Fruit fly (Drosophila melanogaster) whole organism, embryonic: ENCODE results near the gene Cortactin.

Experiments used
- Atf3 ChIP-seq: fragments of 200-800 bp; sonication (Bioruptor generic); optimal IDR thresholded peaks from 3 replicates; lab custom pipeline; 2016; ENCODE audit warnings: missing biosample characterization, missing genetic modification characterization
- Awh ChIP-seq: fragments of 200-800 bp; sonication (Bioruptor generic); IDR thresholded peaks from 2 replicates; pipeline ENCODE4, ENCODE4 v1.3.6; 2022; ENCODE audit warnings: missing biosample characterization, missing genetic modification characterization
- Bdp1 ChIP-seq: fragments of 200-800 bp; sonication (Bioruptor generic); optimal IDR thresholded peaks from 3 replicates; lab custom pipeline; 2016; ENCODE audit warnings: missing biosample characterization, missing genetic modification characterization
- C15 ChIP-seq: fragments of 200-800 bp; sonication (Bioruptor generic); IDR thresholded peaks from 3 replicates; pipeline ENCODE4 v1.3.6; 2022; ENCODE audit warnings: missing biosample characterization, missing genetic modification characterization
- CG10209 ChIP-seq: fragments of 200-800 bp; sonication (Bioruptor generic); optimal IDR thresholded peaks from 3 replicates; lab custom pipeline; 2017; ENCODE audit warnings: missing biosample characterization, mild to moderate bottlenecking, missing genetic modification characterization, missing genetic modification reagents
- CG11456 ChIP-seq: fragments of 200-800 bp; sonication (Bioruptor generic); IDR thresholded peaks from 3 replicates; pipeline ENCODE4 v1.3.6; 2022; ENCODE audit warnings: missing biosample characterization, missing genetic modification characterization
- CG11504 ChIP-seq: fragments of 200-800 bp; sonication (Bioruptor generic); optimal IDR thresholded peaks from 3 replicates; lab custom pipeline; 2019; ENCODE audit warnings: missing biosample characterization, mild to moderate bottlenecking, missing genetic modification characterization, moderate library complexity
- CG13287 ChIP-seq: fragments of 200-800 bp; sonication (Bioruptor generic); IDR thresholded peaks from 2 replicates; pipeline ENCODE4 v1.3.6; 2022; ENCODE audit warnings: missing biosample characterization, missing genetic modification characterization; ENCODE audit not compliant: partially characterized antibody
- CG13775 ChIP-seq: fragments of 200-800 bp; sonication (Bioruptor generic); optimal IDR thresholded peaks from 3 replicates; lab custom pipeline; 2017; ENCODE audit warnings: missing biosample characterization, mild to moderate bottlenecking, missing genetic modification characterization
- CG13894 ChIP-seq: fragments of 200-800 bp; sonication (Bioruptor generic); optimal IDR thresholded peaks from 3 replicates; lab custom pipeline; 2018; ENCODE audit warnings: missing biosample characterization, mild to moderate bottlenecking, missing genetic modification characterization, moderate library complexity
- CG14050 ChIP-seq: fragments of 200-800 bp; sonication (Bioruptor generic); IDR thresholded peaks from 3 replicates; pipeline ENCODE4 v1.3.6; 2022; ENCODE audit warnings: missing biosample characterization, missing genetic modification characterization
- CG15073 ChIP-seq: fragments of 200-800 bp; sonication (Bioruptor generic); optimal IDR thresholded peaks from 2 replicates; lab custom pipeline; 2016; ENCODE audit warnings: missing biosample characterization, missing genetic modification characterization
- CG1529 ChIP-seq: fragments of 200-800 bp; sonication (Bioruptor generic); optimal IDR thresholded peaks from 3 replicates; lab custom pipeline; 2018; ENCODE audit warnings: missing biosample characterization, missing genetic modification characterization
- CG16813 ChIP-seq: fragments of 200-800 bp; sonication (Bioruptor generic); IDR thresholded peaks from 3 replicates; pipeline ENCODE4 v1.3.6; 2022; ENCODE audit warnings: missing biosample characterization, missing genetic modification characterization; ENCODE audit not compliant: partially characterized antibody
- CG17361 ChIP-seq: fragments of 200-800 bp; sonication (Bioruptor generic); IDR thresholded peaks from 3 replicates; pipeline ENCODE4 v1.3.6; 2022; ENCODE audit warnings: missing biosample characterization, missing genetic modification characterization
- CG17385 ChIP-seq: fragments of 200-800 bp; sonication (Bioruptor generic); optimal IDR thresholded peaks from 3 replicates; lab custom pipeline; 2018; ENCODE audit warnings: missing biosample characterization, mild to moderate bottlenecking, missing genetic modification characterization
- CG1792 ChIP-seq: fragments of 200-800 bp; sonication (Bioruptor generic); optimal IDR thresholded peaks from 2 replicates; lab custom pipeline; 2016; ENCODE audit warnings: missing biosample characterization, missing genetic modification characterization
- CG30020 ChIP-seq: fragments of 200-800 bp; optimal IDR thresholded peaks from 2 replicates; lab custom pipeline; 2019; ENCODE audit warnings: missing biosample characterization, mild to moderate bottlenecking, missing genetic modification characterization, moderate library complexity
- CG32767 ChIP-seq: fragments of 200-800 bp; sonication (Bioruptor generic); IDR thresholded peaks from 2 replicates; pipeline ENCODE4 v1.3.6; 2022; ENCODE audit warnings: missing biosample characterization, missing genetic modification characterization
- CG32772 ChIP-seq: fragments of 200-800 bp; sonication (Bioruptor generic); IDR thresholded peaks from 2 replicates; pipeline ENCODE4 v1.3.6; 2022; ENCODE audit warnings: missing biosample characterization, missing genetic modification characterization
- CG42726 ChIP-seq: fragments of 200-800 bp; sonication (Bioruptor generic); IDR thresholded peaks from 2 replicates; pipeline ENCODE4 v1.3.6; 2022; ENCODE audit warnings: missing biosample characterization, missing genetic modification characterization; ENCODE audit not compliant: partially characterized antibody
- CG4282 ChIP-seq: fragments of 200-800 bp; sonication (Bioruptor generic); optimal IDR thresholded peaks from 2 replicates; lab custom pipeline; 2016; ENCODE audit warnings: missing biosample characterization, missing genetic modification characterization
- CG5953 ChIP-seq: fragments of 200-800 bp; sonication (Bioruptor generic); IDR thresholded peaks from 2 replicates; pipeline ENCODE4 v1.3.6; 2022; ENCODE audit warnings: missing biosample characterization, missing genetic modification characterization
- CG6654 ChIP-seq: fragments of 200-800 bp; sonication (Bioruptor generic); optimal IDR thresholded peaks from 2 replicates; lab custom pipeline; 2017; ENCODE audit warnings: missing biosample characterization, mild to moderate bottlenecking, missing genetic modification characterization
- CHES-1-like ChIP-seq: fragments of 200-800 bp; sonication (Bioruptor generic); optimal IDR thresholded peaks from 2 replicates; lab custom pipeline; 2016; ENCODE audit warnings: missing biosample characterization, missing genetic modification characterization
- CTCF ChIP-seq: fragments of 200-800 bp; sonication (Bioruptor generic); optimal IDR thresholded peaks from 2 replicates; lab custom pipeline; 2017; ENCODE audit warnings: missing biosample characterization, mild to moderate bottlenecking, missing genetic modification characterization, moderate library complexity
- Dbx ChIP-seq: fragments of 200-800 bp; sonication (Bioruptor generic); IDR thresholded peaks from 3 replicates; pipeline ENCODE4 v1.3.6; 2022; ENCODE audit warnings: missing biosample characterization, missing genetic modification characterization
- Dfd ChIP-seq, 2 experiments: fragments of >200 bp; optimal IDR thresholded peaks; 2 replicates each; lab custom pipeline; 2017; ENCODE audit warnings: missing biosample characterization in 2 of 2, missing genetic modification characterization in 2 of 2
- Dll ChIP-seq: fragments of 200-800 bp; sonication (Bioruptor generic); IDR thresholded peaks from 4 replicates; pipeline ENCODE4 v1.3.6; 2022; ENCODE audit warnings: missing biosample characterization, missing genetic modification characterization; ENCODE audit not compliant: partially characterized antibody
- Hr51 ChIP-seq, 2 experiments: fragments of 200-800 bp; sonication (Bioruptor generic); optimal IDR thresholded peaks; 2 replicates in 1 of 2; 3 replicates in 1 of 2; lab custom pipeline; 2016 to 2018; ENCODE audit warnings: missing biosample characterization in 2 of 2, missing genetic modification characterization in 2 of 2, mild to moderate bottlenecking in 1 of 2, moderate library complexity in 1 of 2
- NFAT ChIP-seq: fragments of 200-800 bp; sonication (Bioruptor generic); IDR thresholded peaks from 2 replicates; pipeline ENCODE4 v1.3.6; 2022; ENCODE audit warnings: missing biosample characterization, missing genetic modification characterization
- Nf-YC ChIP-seq: fragments of 200-800 bp; optimal IDR thresholded peaks from 3 replicates; lab custom pipeline; 2019; ENCODE audit warnings: missing biosample characterization, mild to moderate bottlenecking, missing genetic modification characterization, moderate library complexity
- Oaz ChIP-seq: fragments of 200-800 bp; sonication (Bioruptor generic); IDR thresholded peaks from 2 replicates; pipeline ENCODE4 v1.3.6; 2022; ENCODE audit warnings: missing biosample characterization, missing genetic modification characterization
- Sry-β ChIP-seq: fragments of 200-800 bp; sonication (Bioruptor generic); optimal IDR thresholded peaks from 2 replicates; lab custom pipeline; 2018; ENCODE audit warnings: missing biosample characterization, mild to moderate bottlenecking, missing genetic modification characterization, moderate library complexity
- TFAM ChIP-seq: fragments of 200-800 bp; sonication (Bioruptor generic); optimal IDR thresholded peaks from 2 replicates; lab custom pipeline; 2017; ENCODE audit warnings: missing biosample characterization, missing genetic modification characterization, inconsistent platforms
- Usf ChIP-seq: fragments of 200-800 bp; sonication (Bioruptor generic); optimal IDR thresholded peaks from 2 replicates; lab custom pipeline; 2017; ENCODE audit warnings: missing genotype, missing biosample characterization, missing genetic modification characterization
- en ChIP-seq: fragments of 200-800 bp; sonication (Bioruptor generic); optimal IDR thresholded peaks from 2 replicates; lab custom pipeline; 2016; ENCODE audit warnings: missing biosample characterization, missing genetic modification characterization
- fd3F ChIP-seq: fragments of 200-800 bp; sonication (Bioruptor generic); optimal IDR thresholded peaks from 2 replicates; lab custom pipeline; 2018; ENCODE audit warnings: missing biosample characterization, mild to moderate bottlenecking, missing genetic modification characterization, moderate library complexity
- gce ChIP-seq: fragments of 200-800 bp; sonication (Bioruptor generic); IDR thresholded peaks from 3 replicates; pipeline ENCODE4 v1.3.6; 2022; ENCODE audit warnings: missing biosample characterization, missing genetic modification characterization
- gcm2 ChIP-seq: fragments of 200-800 bp; sonication (Bioruptor generic); optimal IDR thresholded peaks from 2 replicates; lab custom pipeline; 2016; ENCODE audit warnings: missing biosample characterization, missing genetic modification characterization
- gem ChIP-seq: fragments of 200-800 bp; sonication (Bioruptor generic); optimal IDR thresholded peaks from 2 replicates; lab custom pipeline; 2019; ENCODE audit warnings: missing biosample characterization, mild to moderate bottlenecking, missing genetic modification characterization, moderate library complexity
- ind ChIP-seq: fragments of 200-800 bp; sonication (Bioruptor generic); optimal IDR thresholded peaks from 3 replicates; lab custom pipeline; 2016; ENCODE audit warnings: missing biosample characterization, missing genetic modification characterization
- inv ChIP-seq: fragments of 200-800 bp; sonication (Bioruptor generic); IDR thresholded peaks from 2 replicates; pipeline ENCODE4 v1.3.6; 2022; ENCODE audit warnings: missing biosample characterization, missing genetic modification characterization; ENCODE audit not compliant: partially characterized antibody
- peb ChIP-seq: fragments of 200-800 bp; sonication (Bioruptor generic); IDR thresholded peaks from 2 replicates; pipeline ENCODE4 v1.3.6; 2022; ENCODE audit warnings: missing biosample characterization, missing genetic modification characterization
- prd ChIP-seq, 3 experiments: fragments of >200 bp in 2 of 3; fragments of 200-800 bp in 1 of 3; sonication (Bioruptor generic) in 1 of 3; optimal IDR thresholded peaks in 2 of 3; IDR thresholded peaks in 1 of 3; 2 replicates in 2 of 3; 3 replicates in 1 of 3; pipeline versions ENCODE4 v1.3.6 to Lab custom; 2017 to 2022; ENCODE audit warnings: missing biosample characterization in 1 of 3, missing genetic modification characterization in 1 of 3
- sima ChIP-seq: fragments of 200-800 bp; sonication (Bioruptor generic); optimal IDR thresholded peaks from 2 replicates; lab custom pipeline; 2016; ENCODE audit warnings: missing biosample characterization, missing genetic modification characterization
- tup ChIP-seq: fragments of 200-800 bp; sonication (Bioruptor generic); optimal IDR thresholded peaks from 2 replicates; lab custom pipeline; 2016; ENCODE audit warnings: missing biosample characterization, mild to moderate bottlenecking, missing genetic modification characterization, moderate library complexity
- unc-4 ChIP-seq: fragments of 200-800 bp; sonication (Bioruptor generic); IDR thresholded peaks from 2 replicates; pipeline ENCODE4 v1.3.6; 2022; ENCODE audit warnings: missing biosample characterization, missing genetic modification characterization; ENCODE audit not compliant: partially characterized antibody
- z ChIP-seq: fragments of 200-800 bp; sonication (Bioruptor generic); IDR thresholded peaks from 3 replicates; pipeline ENCODE4 v1.3.6; 2022; ENCODE audit warnings: missing biosample characterization, missing genetic modification characterization

Gene Cortactin

DNA sequence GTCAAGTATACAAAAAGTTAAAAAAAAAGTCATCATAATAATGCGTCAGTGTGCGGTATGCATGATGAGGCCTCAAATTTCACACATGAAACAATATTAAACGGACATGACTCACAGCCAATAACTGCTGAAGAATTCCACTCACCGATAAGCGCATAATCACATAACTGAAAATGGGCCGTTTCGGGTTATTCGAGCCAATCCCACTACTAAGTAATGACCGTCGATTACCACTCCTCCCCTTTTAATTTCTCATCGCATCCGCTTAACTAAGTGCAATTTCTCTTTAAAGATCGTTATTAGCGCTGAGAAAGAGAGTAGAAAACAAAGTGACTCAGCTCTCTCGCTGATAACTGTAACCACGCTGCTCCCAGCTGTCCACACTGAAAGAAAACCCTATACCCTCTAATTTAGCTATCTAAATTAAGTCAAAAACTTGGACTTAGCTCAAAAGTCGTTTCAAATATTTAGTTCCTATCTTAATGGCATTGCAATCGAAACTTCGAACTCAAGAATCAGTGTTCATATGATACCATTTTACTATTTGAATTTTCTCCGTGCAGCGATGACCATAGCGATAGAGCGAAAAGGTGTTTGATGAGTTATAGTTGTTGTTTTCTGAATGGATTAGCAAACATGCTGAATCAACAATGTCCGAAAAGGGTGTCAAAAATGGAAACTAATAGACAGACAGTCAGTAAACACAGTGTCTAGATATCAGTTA, 48.6 kb upstream of the Cortactin start:
- TF ChIP-seq CG13775 (GFP tag; lab: Kevin White, UChicago) = peak; percentile 72
- TF ChIP-seq CG5953 = peak; percentile 87
- peak; percentile 71; the same call in 1 of the 2 replicates for TF ChIP-seq CG32767 (GFP tag; lab: Robert Waterston, UW)
- TF ChIP-seq en (GFP tag; lab: Kevin White, UChicago) = peak; percentile 79
- no peak for TF ChIP-seq CG16813 (GFP tag; lab: Robert Waterston, UW)
- peak; percentile 84 for TF ChIP-seq tup (GFP tag; lab: Kevin White, UChicago)
- TF ChIP-seq peb (GFP tag; lab: Robert Waterston, UW) = peak; percentile 74
- peak; percentile 33 for TF ChIP-seq CG30020
- TF ChIP-seq Bdp1 (GFP tag; lab: Kevin White, UChicago) = peak; percentile 78
- peak; percentile 28 for TF ChIP-seq CTCF
- peak; percentile 21 for TF ChIP-seq CG13894
- TF ChIP-seq CG32772 (GFP tag; lab: Robert Waterston, UW) = peak; percentile 82
- TF ChIP-seq CG10209 = peak; percentile 88
- peak; percentile 89 for TF ChIP-seq CG11456 (GFP tag; lab: Robert Waterston, UW)
- peak; percentile 86 for TF ChIP-seq Nf-YC (tag; lab: Kevin White, UChicago)
- TF ChIP-seq C15 (GFP tag; lab: Robert Waterston, UW) = 0 out of 3 replicates have a peak, but pooled peaks have one; percentile 50
- no peak for TF ChIP-seq CG13287
- TF ChIP-seq CG17361 (GFP tag; lab: Robert Waterston, UW) = peak; percentile 88
- TF ChIP-seq Dfd (GFP tag; optimal IDR thresholded peaks at IDR 0.05; lab: Kevin White, UChicago) = no peak
- TF ChIP-seq CG42726 (GFP tag; lab: Robert Waterston, UW) = no peak
- TF ChIP-seq gce (GFP tag; lab: Robert Waterston, UW) = peak; percentile 89
- peak; percentile 94 for TF ChIP-seq CHES-1-like (GFP tag; lab: Kevin White, UChicago)
- TF ChIP-seq gem (tag; lab: Kevin White, UChicago) = peak; percentile 94
- peak; percentile 82 for TF ChIP-seq sima
- TF ChIP-seq CG15073 = no peak
- TF ChIP-seq CG11504 (tag; lab: Kevin White, UChicago) = peak; percentile 92
- no peak for TF ChIP-seq inv (GFP tag; lab: Robert Waterston, UW)
- TF ChIP-seq Sry-β (GFP tag; lab: Kevin White, UChicago) = peak; percentile 50
- peak; percentile 82 for TF ChIP-seq CG1529 (GFP tag; lab: Kevin White, UChicago)
- peak; percentile 77 for TF ChIP-seq Atf3 (GFP tag; lab: Kevin White, UChicago)
- TF ChIP-seq gcm2 (GFP tag; lab: Kevin White, UChicago) = peak; percentile 75
- peak; percentile 63 for TF ChIP-seq CG6654 (GFP tag; lab: Kevin White, UChicago)
- TF ChIP-seq NFAT = peak; percentile 76
- TF ChIP-seq Usf (GFP tag; lab: Kevin White, UChicago) = peak; percentile 44
- peak; percentile 74 for TF ChIP-seq CG14050 (GFP tag; lab: Robert Waterston, UW)
- TF ChIP-seq Oaz = peak; percentile 60
- TF ChIP-seq ind (GFP tag; lab: Kevin White, UChicago) = peak; percentile 50
- peak; percentile 83 for TF ChIP-seq CG17385
- TF ChIP-seq Awh = peak; percentile 89
- TF ChIP-seq fd3F (GFP tag; lab: Kevin White, UChicago) = peak; percentile 77
- TF ChIP-seq z (GFP tag; lab: Robert Waterston, UW) = no peak
- TF ChIP-seq prd (optimal IDR thresholded peaks at IDR 0.05; lab: Kevin White, UChicago) = no peak
- TF ChIP-seq prd (GFP tag; IDR thresholded peaks at IDR 0.05; lab: Robert Waterston, UW) = peak; percentile 90
- peak; percentile 91 for TF ChIP-seq CG1792 (GFP tag; lab: Kevin White, UChicago)
- TF ChIP-seq CG4282 (GFP tag; lab: Kevin White, UChicago) = peak; percentile 83
- TF ChIP-seq TFAM (GFP tag; lab: Kevin White, UChicago) = peak; percentile 67
- peak; percentile 89 to 91 for TF ChIP-seq Hr51 (GFP tag; optimal IDR thresholded peaks at IDR 0.05; lab: Kevin White, UChicago)
- no peak for TF ChIP-seq unc-4 (GFP tag; lab: Robert Waterston, UW)
- TF ChIP-seq Dbx (GFP tag; lab: Robert Waterston, UW) = peak; percentile 66
- no peak for TF ChIP-seq Dll (GFP tag; lab: Robert Waterston, UW)
